Fruit fly (Drosophila melanogaster) whole organism, wandering third instar larva: ENCODE data around the gene mex1.

Experiments used
- HLH106 ChIP-seq: fragments of 200-800 bp; optimal IDR thresholded peaks from 3 replicates; lab custom pipeline; 2019; ENCODE audit warnings: missing biosample characterization, mild to moderate bottlenecking, missing genetic modification characterization, moderate library complexity
- Hnf4 ChIP-seq: fragments of 200-800 bp; sonication (Bioruptor generic); optimal IDR thresholded peaks from 2 replicates; lab custom pipeline; 2016; ENCODE audit warnings: missing biosample characterization, mild to moderate bottlenecking, missing genetic modification characterization
- Hr78 ChIP-seq: fragments of >200 bp; optimal IDR thresholded peaks from 2 replicates; lab custom pipeline; 2017; ENCODE audit warnings: missing biosample characterization, missing genetic modification characterization
- Myc ChIP-seq: fragments of >200 bp; optimal IDR thresholded peaks from 2 replicates; lab custom pipeline; 2017
- Rel ChIP-seq, 2 experiments: fragments of 200-800 bp; sonication (Bioruptor generic) in 1 of 2; optimal IDR thresholded peaks; 2 replicates in 1 of 2; 3 replicates in 1 of 2; lab custom pipeline; 2016 to 2019; ENCODE audit warnings: mild to moderate bottlenecking in 2 of 2, missing biosample characterization in 2 of 2, missing genetic modification characterization in 2 of 2, moderate library complexity in 1 of 2
- Vsx2 ChIP-seq: fragments of 200-300, 225-300 bp; sonication (Bioruptor generic); optimal IDR thresholded peaks from 2 replicates; lab custom pipeline; 2018; ENCODE audit warnings: missing biosample characterization, missing genetic modification characterization; ENCODE audit not compliant: partially characterized antibody
- br ChIP-seq: fragments of 200-800 bp; sonication (Bioruptor generic); optimal IDR thresholded peaks from 2 replicates; lab custom pipeline; 2016; ENCODE audit warnings: missing biosample characterization, missing genetic modification characterization
- dsf ChIP-seq: sonication (Bioruptor generic); optimal IDR thresholded peaks from 2 replicates; lab custom pipeline; 2016; ENCODE audit warnings: missing biosample characterization, missing genetic modification characterization, borderline replicate concordance
- jim ChIP-seq: fragments of 175-275, 200-325 bp; sonication (Bioruptor generic); optimal IDR thresholded peaks from 2 replicates; lab custom pipeline; 2016; ENCODE audit warnings: missing biosample characterization, mild to moderate bottlenecking, missing genetic modification characterization
- pan ChIP-seq: fragments of >200 bp; optimal IDR thresholded peaks from 2 replicates; lab custom pipeline; 2017
- woc ChIP-seq: sonication (Bioruptor generic); optimal IDR thresholded peaks from 2 replicates; lab custom pipeline; 2016; ENCODE audit warnings: missing biosample characterization, mild to moderate bottlenecking, missing genetic modification characterization

- TF ChIP-seq HLH106 (peak; percentile 37), dsf (GFP tag; lab: Kevin White, UChicago) (peak; percentile 21), Myc (lab: Kevin White, UChicago) (no peak), br (GFP tag; lab: Kevin White, UChicago) (no peak), Hnf4 (GFP tag; lab: Kevin White, UChicago) (peak; percentile 36), woc (GFP tag; lab: Kevin White, UChicago) (peak; percentile 19), Hr78 (GFP tag; lab: Kevin White, UChicago) (peak; percentile 32), pan (no peak), jim (GFP tag; lab: Kevin White, UChicago) (no peak), Vsx2 (no peak), Rel (GFP tag; optimal IDR thresholded peaks at IDR 0.05; lab: Kevin White, UChicago) (no peak), Rel (tag; optimal IDR thresholded peaks at IDR 0.05; lab: Kevin White, UChicago) (peak; percentile 89)
Measured at dm6 chr3L:15565829-15566433, 46.5 kb upstream of the mex1 start, which contains the start of gene dop.
